Fruit fly (Drosophila melanogaster) whole organism, adult: Measurements from ENCODE around the gene Hrb98DE.

Experiments
- CG11617 ChIP-seq: fragments of 200-800 bp; sonication (Bioruptor generic); optimal IDR thresholded peaks from 2 replicates; lab custom pipeline; 2017; ENCODE audit warnings: mild to moderate bottlenecking, missing biosample characterization, missing genetic modification reagents, missing genetic modification characterization
- CG12768 ChIP-seq: fragments of 200-800 bp; sonication (Bioruptor generic); optimal IDR thresholded peaks from 2 replicates; lab custom pipeline; 2017; ENCODE audit warnings: missing biosample characterization, missing genetic modification characterization, mild to moderate bottlenecking, moderate library complexity, missing genetic modification reagents
- CG14711 ChIP-seq: fragments of 200-800 bp; sonication (Bioruptor generic); optimal IDR thresholded peaks from 2 replicates; lab custom pipeline; 2018; ENCODE audit warnings: missing biosample characterization, mild to moderate bottlenecking, missing genetic modification characterization, moderate library complexity
- CG1620 ChIP-seq: fragments of 200-800 bp; sonication (Bioruptor generic); optimal IDR thresholded peaks from 2 replicates; lab custom pipeline; 2016; ENCODE audit warnings: missing biosample characterization, missing genetic modification characterization
- CG33017 ChIP-seq: fragments of 200-800 bp; sonication (Bioruptor generic); optimal IDR thresholded peaks from 2 replicates; lab custom pipeline; 2018; ENCODE audit warnings: missing biosample characterization, mild to moderate bottlenecking, missing genetic modification characterization, moderate library complexity
- CG5204 ChIP-seq: fragments of 200-800 bp; sonication (Bioruptor generic); optimal IDR thresholded peaks from 2 replicates; lab custom pipeline; 2016; ENCODE audit warnings: missing biosample characterization, missing genetic modification characterization
- CG7045 ChIP-seq: fragments of 200-800 bp; sonication (Bioruptor generic); optimal IDR thresholded peaks from 2 replicates; lab custom pipeline; 2017; ENCODE audit warnings: missing biosample characterization, mild to moderate bottlenecking, missing genetic modification characterization
- CG7101 ChIP-seq: fragments of 200-800 bp; sonication (Bioruptor generic); optimal IDR thresholded peaks from 2 replicates; lab custom pipeline; 2018; ENCODE audit warnings: missing biosample characterization, mild to moderate bottlenecking, missing genetic modification characterization, moderate library complexity
- Clk ChIP-seq: fragments of 200-800 bp; sonication (Bioruptor generic); optimal IDR thresholded peaks from 2 replicates; lab custom pipeline; 2017; ENCODE audit warnings: missing biosample characterization, missing genetic modification characterization
- Crg-1 ChIP-seq: fragments of 200-800 bp; sonication (Bioruptor generic); optimal IDR thresholded peaks from 2 replicates; lab custom pipeline; 2016; ENCODE audit warnings: missing biosample characterization, missing genetic modification characterization
- Hr96 ChIP-seq: fragments of 200-800 bp; sonication (Bioruptor generic); optimal IDR thresholded peaks from 2 replicates; lab custom pipeline; 2016; ENCODE audit warnings: missing biosample characterization, missing genetic modification characterization
- Mnt ChIP-seq: fragments of 200-800 bp; sonication (Bioruptor generic); optimal IDR thresholded peaks from 2 replicates; lab custom pipeline; 2016; ENCODE audit warnings: missing biosample characterization, mild to moderate bottlenecking, missing genetic modification characterization
- bab1 ChIP-seq: fragments of 200-800 bp; sonication (Bioruptor generic); optimal IDR thresholded peaks from 3 replicates; lab custom pipeline; 2019; ENCODE audit warnings: missing biosample characterization, mild to moderate bottlenecking, missing genetic modification characterization, moderate library complexity
- cic ChIP-seq: fragments of 200-800 bp; sonication (Bioruptor generic); optimal IDR thresholded peaks from 2 replicates; lab custom pipeline; 2017; ENCODE audit warnings: missing biosample characterization, mild to moderate bottlenecking, missing genetic modification characterization, moderate library complexity
- cnc ChIP-seq, 2 experiments: fragments of >200 bp; optimal IDR thresholded peaks; 2 replicates each; lab custom pipeline; 2017
- kay ChIP-seq: fragments of 200-800 bp; sonication (Bioruptor generic); peaks from one replicate; lab custom pipeline; 2016; ENCODE audit warnings: missing biosample characterization, missing genetic modification characterization, borderline replicate concordance
- ovo ChIP-seq: fragments of 200-800 bp; sonication (Bioruptor generic); optimal IDR thresholded peaks from 2 replicates; lab custom pipeline; 2016; ENCODE audit warnings: missing biosample characterization, missing genetic modification characterization
- pad ChIP-seq: fragments of 200-800 bp; sonication (Bioruptor generic); optimal IDR thresholded peaks from 3 replicates; lab custom pipeline; 2017; ENCODE audit warnings: missing biosample characterization, missing genetic modification characterization, mild to moderate bottlenecking, moderate library complexity, missing genetic modification reagents
- tj ChIP-seq: fragments of 200-800 bp; sonication (Bioruptor generic); optimal IDR thresholded peaks from 3 replicates; lab custom pipeline; 2017; ENCODE audit warnings: missing biosample characterization, mild to moderate bottlenecking, missing genetic modification characterization, moderate library complexity
- toe ChIP-seq: fragments of 200-800 bp; sonication (Bioruptor generic); optimal IDR thresholded peaks from 2 replicates; lab custom pipeline; 2016; ENCODE audit warnings: missing biosample characterization, missing genetic modification characterization

Gene Hrb98DE

DNA sequence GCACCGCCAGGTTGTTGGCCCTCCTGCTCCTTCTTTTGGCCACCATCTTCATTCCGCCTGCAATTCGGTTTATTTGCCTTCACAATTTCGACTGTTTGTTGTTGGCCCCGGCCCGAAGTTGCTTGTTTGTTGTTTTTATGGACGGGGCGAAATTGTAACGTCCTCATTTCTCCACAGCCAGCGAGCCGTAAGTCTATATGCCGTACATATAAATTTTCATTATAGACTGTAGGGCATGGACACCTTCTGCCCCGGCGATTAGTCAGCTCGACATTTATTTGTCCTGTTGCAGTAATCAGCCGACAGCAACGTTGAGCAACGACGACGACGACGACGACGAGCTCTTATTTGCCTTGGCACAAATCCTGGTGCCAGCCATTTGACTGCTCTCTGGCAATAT, 40.8 kb upstream of the Hrb98DE start:
- TF ChIP-seq Mnt: no peak
- TF ChIP-seq CG7101 (tag; lab: Kevin White, UChicago): no peak
- no peak for TF ChIP-seq CG12768
- no peak for TF ChIP-seq cic (GFP tag; lab: Kevin White, UChicago)
- TF ChIP-seq CG11617: no peak
- no peak for TF ChIP-seq CG14711 (tag; lab: Kevin White, UChicago)
- no peak for TF ChIP-seq Hr96 (GFP tag; lab: Kevin White, UChicago)
- no peak for TF ChIP-seq kay (GFP tag; lab: Kevin White, UChicago)
- no peak for TF ChIP-seq ovo (GFP tag; lab: Kevin White, UChicago)

dm6 chr3R:28561320-28561831, 38.3 kb upstream of the Hrb98DE start:
- TF ChIP-seq Mnt: no peak
- no peak for TF ChIP-seq CG11617
- TF ChIP-seq CG5204: no peak

- TF ChIP-seq CG7045 (GFP tag; lab: Kevin White, UChicago): no peak
- TF ChIP-seq CG14711 (tag; lab: Kevin White, UChicago): no peak
- TF ChIP-seq CG12768: no peak
Measured at dm6 chr3R:28562654-28563198, 36.9 kb upstream of the Hrb98DE start.

DNA sequence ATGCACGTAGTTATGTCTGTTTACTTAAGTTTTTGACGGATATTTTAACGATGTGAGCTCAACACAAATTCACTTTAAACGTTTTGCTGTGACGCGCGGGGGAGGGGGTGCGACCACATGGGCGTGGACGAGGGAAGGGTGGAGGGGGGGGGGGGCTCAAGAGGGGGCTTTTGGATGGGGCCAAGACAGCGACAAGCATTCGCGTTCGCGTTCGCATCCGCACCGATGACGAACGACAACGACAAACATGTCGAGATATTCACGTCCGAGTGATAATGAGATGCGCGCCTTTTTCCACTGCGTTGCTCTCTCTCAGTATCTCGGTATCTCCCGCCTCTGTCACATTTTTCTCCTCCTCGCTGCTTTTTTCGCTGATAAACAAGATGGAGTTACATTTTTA, 36.1 kb upstream of the Hrb98DE start:
- no peak for TF ChIP-seq cic (GFP tag; lab: Kevin White, UChicago)
- no peak for TF ChIP-seq tj (GFP tag; lab: Kevin White, UChicago)
- no peak for TF ChIP-seq CG5204
- TF ChIP-seq cnc (optimal IDR thresholded peaks at IDR 0.05; lab: Kevin White, UChicago): no peak
- TF ChIP-seq CG7101 (tag; lab: Kevin White, UChicago): no peak
- no peak for TF ChIP-seq CG1620
- no peak for TF ChIP-seq CG33017 (tag; lab: Kevin White, UChicago)
- TF ChIP-seq Crg-1 (GFP tag; lab: Kevin White, UChicago): no peak
- no peak for TF ChIP-seq CG12768

DNA sequence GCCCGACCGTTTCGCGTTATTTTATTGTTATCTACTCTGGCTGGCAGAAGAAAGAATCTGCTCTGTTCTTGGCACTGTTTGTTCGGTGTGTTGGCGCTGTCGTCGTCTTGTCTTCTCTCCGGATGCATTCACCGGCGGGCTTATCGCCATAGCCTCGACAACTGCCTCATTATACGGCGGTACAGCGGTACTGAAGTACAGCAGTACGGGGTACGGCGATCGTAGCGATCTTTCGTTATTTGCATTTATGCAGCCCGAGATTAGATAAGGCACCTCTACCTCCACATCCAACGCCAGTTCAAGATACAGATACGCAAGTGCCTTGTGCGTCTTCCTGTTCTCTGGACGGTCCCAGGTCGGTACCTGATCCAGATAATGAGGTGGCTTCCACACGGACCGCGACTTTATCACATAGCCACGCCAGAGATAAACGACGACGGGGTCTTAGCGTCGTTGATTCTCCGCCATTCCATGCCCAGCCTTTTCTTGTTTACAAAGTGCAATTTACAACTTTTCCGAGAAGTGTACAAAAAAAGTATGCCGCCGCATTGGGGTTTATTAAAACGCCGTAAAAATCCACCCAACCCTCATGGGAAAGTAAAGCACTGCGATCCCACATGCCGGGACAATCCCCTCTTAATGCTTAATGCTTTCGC, 31.4 kb upstream of the Hrb98DE start:
- TF ChIP-seq CG7045 (GFP tag; lab: Kevin White, UChicago) (peak; percentile 15), ovo (GFP tag; lab: Kevin White, UChicago) (no peak), tj (GFP tag; lab: Kevin White, UChicago) (no peak), Crg-1 (GFP tag; lab: Kevin White, UChicago) (no peak), CG33017 (tag; lab: Kevin White, UChicago) (no peak), toe (GFP tag; lab: Kevin White, UChicago) (no peak), bab1 (no peak), kay (GFP tag; lab: Kevin White, UChicago) (peak; percentile 68), CG14711 (tag; lab: Kevin White, UChicago) (no peak), Hr96 (GFP tag; lab: Kevin White, UChicago) (peak; percentile 9), CG11617 (no peak), CG12768 (no peak), CG7101 (tag; lab: Kevin White, UChicago) (no peak), Mnt (no peak), cic (GFP tag; lab: Kevin White, UChicago) (peak; percentile 40), CG5204 (no peak), pad (GFP tag; lab: Kevin White, UChicago) (no peak), cnc (optimal IDR thresholded peaks at IDR 0.05; lab: Kevin White, UChicago) (no peak), CG1620 (no peak), Clk (GFP tag; lab: Kevin White, UChicago) (no peak)

- no peak for TF ChIP-seq CG12768
- TF ChIP-seq CG7101 (tag; lab: Kevin White, UChicago): no peak
- no peak for TF ChIP-seq cnc (optimal IDR thresholded peaks at IDR 0.05; lab: Kevin White, UChicago)
- no peak for TF ChIP-seq Crg-1 (GFP tag; lab: Kevin White, UChicago)
- TF ChIP-seq Clk (GFP tag; lab: Kevin White, UChicago): no peak
- TF ChIP-seq pad (GFP tag; lab: Kevin White, UChicago): no peak
- no peak for TF ChIP-seq bab1
- TF ChIP-seq CG14711 (tag; lab: Kevin White, UChicago): no peak
- no peak for TF ChIP-seq CG11617
- TF ChIP-seq tj (GFP tag; lab: Kevin White, UChicago): no peak
- TF ChIP-seq ovo (GFP tag; lab: Kevin White, UChicago): no peak
- no peak for TF ChIP-seq kay (GFP tag; lab: Kevin White, UChicago)
- TF ChIP-seq CG1620: no peak
- TF ChIP-seq CG33017 (tag; lab: Kevin White, UChicago): no peak
- no peak for TF ChIP-seq Mnt
Measured at dm6 chr3R:28569529-28570175, 30.0 kb upstream of the Hrb98DE start.

dm6 chr3R:28570805-28571204, 28.8 kb upstream of the Hrb98DE start:
- TF ChIP-seq CG33017 (tag; lab: Kevin White, UChicago): no peak
- no peak for TF ChIP-seq CG7045 (GFP tag; lab: Kevin White, UChicago)
- TF ChIP-seq Clk (GFP tag; lab: Kevin White, UChicago): no peak
- TF ChIP-seq CG14711 (tag; lab: Kevin White, UChicago): no peak
